Worm (Caenorhabditis elegans): ENCODE measurements around the gene R03H10.6.

The R03H10.6 gene

ce11 chrII:4211113-4211512 is 37.8 kb upstream of the R03H10.6 start, which contains the start of gene F31D5.7:
TSS of gene F31D5.7 (plus strand) at chrII:4211413.
- TF ChIP-seq snpc-4 (tag; optimal IDR thresholded peaks at IDR 0.05), result no peak
- TF ChIP-seq nhr-25 (tag; optimal IDR thresholded peaks at IDR 0.05), result no peak
- no peak for TF ChIP-seq R02D3.7 (tag; optimal IDR thresholded peaks at IDR 0.05)
- TF ChIP-seq nhr-237 (tag; optimal IDR thresholded peaks at IDR 0.05), result no peak
- TF ChIP-seq lsy-12 (tag; optimal IDR thresholded peaks at IDR 0.05), result no peak
- TF ChIP-seq fos-1 (tag; optimal IDR thresholded peaks at IDR 0.05), result no peak
- no peak for TF ChIP-seq mml-1 (tag; optimal IDR thresholded peaks at IDR 0.05)
- no peak for TF ChIP-seq daf-12 (tag; optimal IDR thresholded peaks at IDR 0.05)

- TF ChIP-seq ceh-28 (tag; optimal IDR thresholded peaks at IDR 0.05) (no peak), sea-2 (GFP tag; optimal IDR thresholded peaks at IDR 0.05) (no peak), nhr-25 (tag; optimal IDR thresholded peaks at IDR 0.05) (no peak), ceh-16 (tag; optimal IDR thresholded peaks at IDR 0.05) (no peak), fkh-10 (GFP tag; optimal IDR thresholded peaks at IDR 0.05) (no peak), nhr-12 (tag; optimal IDR thresholded peaks at IDR 0.05) (no peak), ama-1 (optimal IDR thresholded peaks at IDR 0.05) (no peak), nfya-1 (tag; optimal IDR thresholded peaks at IDR 0.05; ENCODE audit: insufficient read depth) (no peak), egl-27 (tag; optimal IDR thresholded peaks at IDR 0.05) (no peak), ceh-9 (tag; optimal IDR thresholded peaks at IDR 0.05) (no peak), nhr-77 (tag; optimal IDR thresholded peaks at IDR 0.05) (no peak), mml-1 (tag; optimal IDR thresholded peaks at IDR 0.05) (no peak), jun-1 (tag; optimal IDR thresholded peaks at IDR 0.05) (no peak), skn-1 (tag; optimal IDR thresholded peaks at IDR 0.05) (no peak), lin-39 (tag; optimal IDR thresholded peaks at IDR 0.05) (no peak), nhr-67 (tag; optimal IDR thresholded peaks at IDR 0.05) (no peak), aly-2 (tag; optimal IDR thresholded peaks at IDR 0.05) (no peak), zag-1 (tag; optimal IDR thresholded peaks at IDR 0.05) (no peak), nhr-43 (tag; optimal IDR thresholded peaks at IDR 0.05; ENCODE audit: poor library complexity, severe bottlenecking) (no peak), unc-39 (tag; optimal IDR thresholded peaks at IDR 0.05) (no peak)
Observed at ce11 chrII:4209071-4209747, 35.9 kb upstream of the R03H10.6 start, which contains the start of gene F31D5.6. TSS of gene F31D5.6 (plus strand) at chrII:4209697.

ce11 chrII:4203729-4204184 is 30.5 kb upstream of the R03H10.6 start, which contains the start of gene mth-1:
TSS of gene mth-1 (minus strand) at chrII:4203779.
- TF ChIP-seq fos-1 (tag; optimal IDR thresholded peaks at IDR 0.05) (no peak), mdl-1 (tag; optimal IDR thresholded peaks at IDR 0.05) (no peak), nhr-11 (tag; optimal IDR thresholded peaks at IDR 0.05) (no peak), ztf-4 (tag; optimal IDR thresholded peaks at IDR 0.05) (no peak), elt-2 (tag; optimal IDR thresholded peaks at IDR 0.05) (peak; percentile 85), fkh-2 (tag; optimal IDR thresholded peaks at IDR 0.05) (no peak), pqm-1 (tag; optimal IDR thresholded peaks at IDR 0.05) (peak; percentile 39), tbx-2 (tag; optimal IDR thresholded peaks at IDR 0.05) (no peak), nhr-12 (tag; optimal IDR thresholded peaks at IDR 0.05) (no peak), nhr-28 (tag; optimal IDR thresholded peaks at IDR 0.05) (no peak), nhr-23 (tag; optimal IDR thresholded peaks at IDR 0.05) (no peak), nfya-1 (tag; optimal IDR thresholded peaks at IDR 0.05; ENCODE audit: insufficient read depth) (no peak)

ce11 chrII:4202633-4203032 is 29.3 kb upstream of the R03H10.6 start:
- TF ChIP-seq nhr-23 (tag; optimal IDR thresholded peaks at IDR 0.05), result peak; percentile 51

ce11 chrII:4194127-4194526 is 20.8 kb upstream of the R03H10.6 start, which contains the start of gene mth-2:
TSS of gene mth-2 (minus strand) at chrII:4194314.
- TF ChIP-seq nfya-1 (tag; optimal IDR thresholded peaks at IDR 0.05; ENCODE audit: insufficient read depth) (no peak), mdl-1 (tag; optimal IDR thresholded peaks at IDR 0.05) (no peak), tbx-2 (tag; optimal IDR thresholded peaks at IDR 0.05) (no peak), pha-4 (tag; optimal IDR thresholded peaks at IDR 0.05) (no peak), jun-1 (tag; optimal IDR thresholded peaks at IDR 0.05) (peak; percentile 28), fkh-2 (tag; optimal IDR thresholded peaks at IDR 0.05) (no peak), ceh-28 (tag; optimal IDR thresholded peaks at IDR 0.05) (peak; percentile 14), pqm-1 (tag; optimal IDR thresholded peaks at IDR 0.05) (peak; percentile 78), elt-2 (tag; optimal IDR thresholded peaks at IDR 0.05) (peak; percentile 95), eor-1 (tag; optimal IDR thresholded peaks at IDR 0.05) (no peak), mml-1 (tag; optimal IDR thresholded peaks at IDR 0.05) (no peak)

Data from whole organism, L3 larva.